Fruit fly (Drosophila melanogaster) whole organism, embryonic: Measurements from ENCODE around the gene RpS9.

Source experiments
- ATbp ChIP-seq: fragments of 200-800 bp; sonication (Bioruptor generic); optimal IDR thresholded peaks from 2 replicates; lab custom pipeline; 2017; ENCODE audit warnings: missing biosample characterization, mild to moderate bottlenecking, missing genetic modification characterization, missing genetic modification reagents
- Adf1 ChIP-seq: fragments of 200-800 bp; sonication (Bioruptor generic); IDR thresholded peaks from 2 replicates; pipeline ENCODE4 v1.3.6; 2022; ENCODE audit warnings: missing biosample characterization, missing genetic modification characterization
- CG11093 ChIP-seq: fragments of 200-800 bp; sonication (Bioruptor generic); IDR thresholded peaks from 3 replicates; pipeline ENCODE4 v1.3.6; 2022; ENCODE audit warnings: missing biosample characterization, missing genetic modification characterization
- CG12104 ChIP-seq: fragments of 200-800 bp; sonication (Bioruptor generic); optimal IDR thresholded peaks from 3 replicates; lab custom pipeline; 2016; ENCODE audit warnings: missing biosample characterization, missing genetic modification characterization
- CG1233 ChIP-seq: fragments of 200-800 bp; sonication (Bioruptor generic); optimal IDR thresholded peaks from 4 replicates; lab custom pipeline; 2018; ENCODE audit warnings: missing biosample characterization, mild to moderate bottlenecking, missing genetic modification characterization
- CG12744 ChIP-seq: fragments of 200-800 bp; sonication (Bioruptor generic); optimal IDR thresholded peaks from 2 replicates; lab custom pipeline; 2016; ENCODE audit warnings: missing biosample characterization, missing genetic modification characterization
- CG15073 ChIP-seq: fragments of 200-800 bp; sonication (Bioruptor generic); optimal IDR thresholded peaks from 2 replicates; lab custom pipeline; 2016; ENCODE audit warnings: missing biosample characterization, missing genetic modification characterization
- CG15601 ChIP-seq: fragments of 200-800 bp; sonication (Bioruptor generic); optimal IDR thresholded peaks from 3 replicates; lab custom pipeline; 2019; ENCODE audit warnings: missing biosample characterization, mild to moderate bottlenecking, missing genetic modification characterization, moderate library complexity
- CG1603 ChIP-seq: fragments of 200-800 bp; sonication (Bioruptor generic); optimal IDR thresholded peaks from 2 replicates; lab custom pipeline; 2019; ENCODE audit warnings: missing biosample characterization, mild to moderate bottlenecking, missing genetic modification characterization, moderate library complexity
- CG18011 ChIP-seq: fragments of 200-800 bp; sonication (Bioruptor generic); optimal IDR thresholded peaks from 2 replicates; lab custom pipeline; 2017; ENCODE audit warnings: missing biosample characterization, missing genetic modification characterization, mild to moderate bottlenecking, moderate library complexity, missing genotype
- CG18262 ChIP-seq: fragments of 200-800 bp; optimal IDR thresholded peaks from 3 replicates; lab custom pipeline; 2019; ENCODE audit warnings: missing biosample characterization, mild to moderate bottlenecking, missing genetic modification characterization, moderate library complexity
- CG2889 ChIP-seq: fragments of 200-800 bp; sonication (Bioruptor generic); IDR thresholded peaks from 3 replicates; pipeline ENCODE4 v1.3.6; 2022; ENCODE audit warnings: missing biosample characterization, missing genetic modification characterization
- CG32532 ChIP-seq: fragments of 200-800 bp; sonication (Bioruptor generic); IDR thresholded peaks from 2 replicates; pipeline ENCODE4 v1.3.6; 2022; ENCODE audit warnings: missing biosample characterization, missing genetic modification characterization
- CG34224 ChIP-seq: fragments of 200-800 bp; sonication (Bioruptor generic); IDR thresholded peaks from 3 replicates; pipeline ENCODE4 v1.3.6; 2022; ENCODE audit warnings: missing biosample characterization, missing genetic modification characterization; ENCODE audit not compliant: partially characterized antibody
- CG34422 ChIP-seq: fragments of 200-800 bp; sonication (Bioruptor generic); IDR thresholded peaks from 3 replicates; pipeline ENCODE4 v1.3.6; 2022; ENCODE audit warnings: missing biosample characterization, missing genetic modification characterization
- CG3726 ChIP-seq: fragments of 200-800 bp; sonication (Bioruptor generic); IDR thresholded peaks from 3 replicates; pipeline ENCODE4, ENCODE4 v1.3.6; 2022; ENCODE audit warnings: missing biosample characterization, missing genetic modification characterization
- CG4404 ChIP-seq: fragments of 200-800 bp; sonication (Bioruptor generic); IDR thresholded peaks from 2 replicates; pipeline ENCODE4 v1.3.6; 2022; ENCODE audit warnings: missing biosample characterization, missing genetic modification characterization
- CG4730 ChIP-seq: fragments of 200-800 bp; sonication (Bioruptor generic); IDR thresholded peaks from 2 replicates; pipeline ENCODE4 v1.3.6; 2022; ENCODE audit warnings: missing biosample characterization, missing genetic modification characterization
- CG5953 ChIP-seq: fragments of 200-800 bp; sonication (Bioruptor generic); IDR thresholded peaks from 2 replicates; pipeline ENCODE4 v1.3.6; 2022; ENCODE audit warnings: missing biosample characterization, missing genetic modification characterization
- CG6272 ChIP-seq: fragments of 200-800 bp; sonication (Bioruptor generic); IDR thresholded peaks from 2 replicates; pipeline ENCODE4 v1.3.6; 2022; ENCODE audit warnings: missing biosample characterization, missing genetic modification characterization
- CG6683 ChIP-seq: fragments of 200-800 bp; sonication (Bioruptor generic); optimal IDR thresholded peaks from 2 replicates; lab custom pipeline; 2017; ENCODE audit warnings: missing biosample characterization, mild to moderate bottlenecking, missing genetic modification characterization, missing genetic modification reagents
- CG7556 ChIP-seq: fragments of 200-800 bp; sonication (Bioruptor generic); optimal IDR thresholded peaks from 2 replicates; lab custom pipeline; 2017; ENCODE audit warnings: missing biosample characterization, mild to moderate bottlenecking, missing genetic modification characterization
- CG7786 ChIP-seq: fragments of 200-800 bp; sonication (Bioruptor generic); optimal IDR thresholded peaks from 2 replicates; lab custom pipeline; 2016; ENCODE audit warnings: missing biosample characterization, missing genetic modification characterization
- CG9797 ChIP-seq: fragments of 200-800 bp; sonication (Bioruptor generic); optimal IDR thresholded peaks from 3 replicates; lab custom pipeline; 2018; ENCODE audit warnings: missing biosample characterization, mild to moderate bottlenecking, missing genetic modification characterization
- CrebB ChIP-seq: fragments of 200-800 bp; sonication (Bioruptor generic); optimal IDR thresholded peaks from 3 replicates; lab custom pipeline; 2018; ENCODE audit warnings: missing biosample characterization, mild to moderate bottlenecking, missing genetic modification characterization
- Doc2 ChIP-seq: fragments of 200-800 bp; sonication (Bioruptor generic); IDR thresholded peaks from 2 replicates; pipeline ENCODE4 v1.3.6; 2022; ENCODE audit warnings: missing biosample characterization, missing genetic modification characterization
- HmgZ ChIP-seq: fragments of 200-800 bp; sonication (Bioruptor generic); optimal IDR thresholded peaks from 2 replicates; lab custom pipeline; 2018; ENCODE audit warnings: missing biosample characterization, mild to moderate bottlenecking, missing genetic modification characterization
- Lim3 ChIP-seq: fragments of 200-800 bp; sonication (Bioruptor generic); IDR thresholded peaks from 2 replicates; pipeline ENCODE4 v1.3.6; 2022; ENCODE audit warnings: missing biosample characterization, missing genetic modification characterization
- Mrtf ChIP-seq: fragments of 200-800 bp; sonication (Bioruptor generic); IDR thresholded peaks from 3 replicates; pipeline ENCODE4 v1.3.6; 2022; ENCODE audit warnings: missing biosample characterization, missing genetic modification characterization
- NFAT ChIP-seq: fragments of 200-800 bp; sonication (Bioruptor generic); IDR thresholded peaks from 2 replicates; pipeline ENCODE4 v1.3.6; 2022; ENCODE audit warnings: missing biosample characterization, missing genetic modification characterization
- NfI ChIP-seq: fragments of 200-800 bp; sonication (Bioruptor generic); optimal IDR thresholded peaks from 3 replicates; lab custom pipeline; 2018; ENCODE audit warnings: missing biosample characterization, mild to moderate bottlenecking, missing genetic modification characterization, moderate library complexity
- Stat92E ChIP-seq, 3 experiments: fragments of >200 bp in 2 of 3; fragments of 200-800 bp in 1 of 3; sonication (Bioruptor generic) in 1 of 3; optimal IDR thresholded peaks; 2 replicates each; lab custom pipeline; 2017 to 2019; ENCODE audit warnings: missing biosample characterization in 3 of 3, missing genetic modification characterization in 3 of 3, mild to moderate bottlenecking in 1 of 3, moderate library complexity in 1 of 3
- Usf ChIP-seq: fragments of 200-800 bp; sonication (Bioruptor generic); optimal IDR thresholded peaks from 2 replicates; lab custom pipeline; 2017; ENCODE audit warnings: missing genotype, missing biosample characterization, missing genetic modification characterization
- YL-1 ChIP-seq: fragments of 200-800 bp; sonication (Bioruptor generic); optimal IDR thresholded peaks from 3 replicates; lab custom pipeline; 2017; ENCODE audit warnings: missing biosample characterization, mild to moderate bottlenecking, missing genetic modification characterization
- ac ChIP-seq: fragments of 200-800 bp; sonication (Bioruptor generic); optimal IDR thresholded peaks from 3 replicates; lab custom pipeline; 2017; ENCODE audit warnings: missing biosample characterization, mild to moderate bottlenecking, missing genetic modification characterization
- corto ChIP-seq: fragments of 200-800 bp; sonication (Bioruptor generic); optimal IDR thresholded peaks from 2 replicates; lab custom pipeline; 2016; ENCODE audit warnings: missing biosample characterization, mild to moderate bottlenecking, missing genetic modification characterization, moderate library complexity
- dimm ChIP-seq: fragments of 200-800 bp; sonication (Bioruptor generic); IDR thresholded peaks from 2 replicates; pipeline ENCODE4 v1.3.6; 2022; ENCODE audit warnings: missing biosample characterization, missing genetic modification characterization
- dmrt11E ChIP-seq: fragments of 200-800 bp; sonication (Bioruptor generic); optimal IDR thresholded peaks from 3 replicates; lab custom pipeline; 2018; ENCODE audit warnings: missing biosample characterization, mild to moderate bottlenecking, missing genetic modification characterization, moderate library complexity
- eve ChIP-seq, 2 experiments: fragments of >200 bp; optimal IDR thresholded peaks; 2 replicates each; lab custom pipeline; 2017; ENCODE audit warnings: missing biosample characterization in 2 of 2, missing genetic modification characterization in 2 of 2
- fd3F ChIP-seq: fragments of 200-800 bp; sonication (Bioruptor generic); optimal IDR thresholded peaks from 2 replicates; lab custom pipeline; 2018; ENCODE audit warnings: missing biosample characterization, mild to moderate bottlenecking, missing genetic modification characterization, moderate library complexity
- ftz-f1 ChIP-seq: fragments of 200-800 bp; sonication (Bioruptor generic); optimal IDR thresholded peaks from 2 replicates; lab custom pipeline; 2016; ENCODE audit warnings: missing biosample characterization, missing genetic modification characterization
- gem ChIP-seq: fragments of 200-800 bp; sonication (Bioruptor generic); optimal IDR thresholded peaks from 2 replicates; lab custom pipeline; 2019; ENCODE audit warnings: missing biosample characterization, mild to moderate bottlenecking, missing genetic modification characterization, moderate library complexity
- grn ChIP-seq: fragments of 200-800 bp; sonication (Bioruptor generic); optimal IDR thresholded peaks from 3 replicates; lab custom pipeline; 2017; ENCODE audit warnings: missing biosample characterization, missing genetic modification characterization
- gsb ChIP-seq: fragments of 200-800 bp; sonication (Bioruptor generic); IDR thresholded peaks from 2 replicates; pipeline ENCODE4 v1.3.6; 2022; ENCODE audit warnings: missing biosample characterization, missing genetic modification characterization
- hbn ChIP-seq: fragments of 200-800 bp; sonication (Bioruptor generic); IDR thresholded peaks from 2 replicates; pipeline ENCODE4 v1.3.6; 2022; ENCODE audit warnings: missing biosample characterization, missing genetic modification characterization; ENCODE audit not compliant: partially characterized antibody
- ken ChIP-seq: fragments of 200-800 bp; sonication (Bioruptor generic); IDR thresholded peaks from 3 replicates; pipeline ENCODE4 v1.3.6; 2022; ENCODE audit warnings: missing biosample characterization, missing genetic modification characterization
- lbe ChIP-seq: fragments of 200-800 bp; sonication (Bioruptor generic); optimal IDR thresholded peaks from 2 replicates; lab custom pipeline; 2016; ENCODE audit warnings: missing biosample characterization, mild to moderate bottlenecking, missing genetic modification characterization
- nerfin-1 ChIP-seq: fragments of 200-800 bp; sonication (Bioruptor generic); optimal IDR thresholded peaks from 3 replicates; lab custom pipeline; 2019; ENCODE audit warnings: missing biosample characterization, mild to moderate bottlenecking, missing genetic modification characterization, moderate library complexity
- pzg ChIP-seq: fragments of 200-800 bp; sonication (Bioruptor generic); optimal IDR thresholded peaks from 3 replicates; lab custom pipeline; 2018; ENCODE audit warnings: missing biosample characterization, mild to moderate bottlenecking, missing genetic modification characterization, moderate library complexity
- sens ChIP-seq: fragments of 200-800 bp; sonication (Bioruptor generic); peaks from one replicate; lab custom pipeline; 2016; ENCODE audit warnings: missing biosample characterization, missing genetic modification characterization

Gene RpS9

dm6 chr3L:9461670-9462246, 49.6 kb downstream of the RpS9 start (continued):
- peak; percentile 70 for TF ChIP-seq grn (GFP tag; lab: Kevin White, UChicago)
- no peak for TF ChIP-seq CG9797
- TF ChIP-seq dmrt11E (tag; lab: Kevin White, UChicago) = peak; percentile 42
- TF ChIP-seq hbn = no peak
- peak; percentile 54; the same call in 1 of the 3 replicates for TF ChIP-seq ken (GFP tag; lab: Robert Waterston, UW)
- TF ChIP-seq ac (GFP tag; lab: Kevin White, UChicago) = peak; percentile 29
- peak; percentile 57; the same call in 1 of the 3 replicates for TF ChIP-seq Mrtf (GFP tag; lab: Robert Waterston, UW)
- no peak for TF ChIP-seq CG18011 (GFP tag; lab: Kevin White, UChicago)
- no peak for TF ChIP-seq eve (GFP tag; optimal IDR thresholded peaks at IDR 0.05; lab: Kevin White, UChicago)
- no peak for TF ChIP-seq Lim3 (GFP tag; lab: Robert Waterston, UW)
- TF ChIP-seq CG34224 = 0 out of 3 replicates have a peak, but pooled peaks have one; percentile 26
- peak; percentile 58; the same call in 1 of the 2 replicates for TF ChIP-seq CG5953 (GFP tag; lab: Robert Waterston, UW)
- no peak for TF ChIP-seq CG4730 (GFP tag; lab: Robert Waterston, UW)
- no peak for TF ChIP-seq lbe (GFP tag; lab: Kevin White, UChicago)
- TF ChIP-seq CG6272 (GFP tag; lab: Robert Waterston, UW) = peak; percentile 39; the same call in 1 of the 2 replicates
- TF ChIP-seq CG1233 = no peak
- TF ChIP-seq gsb (GFP tag; lab: Robert Waterston, UW) = no peak
- TF ChIP-seq gem (tag; lab: Kevin White, UChicago) = peak; percentile 18
- no peak for TF ChIP-seq Adf1 (GFP tag; lab: Robert Waterston, UW)
- TF ChIP-seq fd3F (GFP tag; lab: Kevin White, UChicago) = no peak
- no peak for TF ChIP-seq CG15073
- TF ChIP-seq CG4404 (GFP tag; lab: Robert Waterston, UW) = no peak
- no peak for TF ChIP-seq dimm (GFP tag; lab: Robert Waterston, UW)
- peak; percentile 79 for TF ChIP-seq CG1603
- TF ChIP-seq CG7556 (GFP tag; lab: Kevin White, UChicago) = no peak
- TF ChIP-seq Usf = peak; percentile 8
- no peak for TF ChIP-seq CG3726 (GFP tag; lab: Robert Waterston, UW)
- peak; percentile 41; the same call in 1 of the 3 replicates for TF ChIP-seq CG34422 (GFP tag; lab: Robert Waterston, UW)
- peak; percentile 87 for TF ChIP-seq sens (GFP tag; lab: Kevin White, UChicago)
- TF ChIP-seq CrebB = no peak
- TF ChIP-seq corto (GFP tag; lab: Kevin White, UChicago) = no peak
- peak; percentile 47 for TF ChIP-seq NFAT (GFP tag; lab: Robert Waterston, UW)
- peak; percentile 43 for TF ChIP-seq NfI
- no peak for TF ChIP-seq pzg (GFP tag; lab: Kevin White, UChicago)
- peak; percentile 49 for TF ChIP-seq nerfin-1 (tag; lab: Kevin White, UChicago)
- no peak for TF ChIP-seq CG15601 (tag; lab: Kevin White, UChicago)
- no peak for TF ChIP-seq CG12744 (GFP tag; lab: Kevin White, UChicago)
- no peak for TF ChIP-seq CG12104 (GFP tag; lab: Kevin White, UChicago)
- TF ChIP-seq HmgZ (tag; lab: Kevin White, UChicago) = peak; percentile 19
- no peak for TF ChIP-seq ATbp (GFP tag; lab: Kevin White, UChicago)
- peak; percentile 54 for TF ChIP-seq ftz-f1
- TF ChIP-seq CG32532 = peak; percentile 62
- no peak for TF ChIP-seq Stat92E (GFP tag; optimal IDR thresholded peaks at IDR 0.05; lab: Kevin White, UChicago)
- no peak for TF ChIP-seq YL-1
- TF ChIP-seq Doc2 (GFP tag; lab: Robert Waterston, UW) = no peak
- peak; percentile 45; the same call in 1 of the 3 replicates for TF ChIP-seq CG2889 (GFP tag; lab: Robert Waterston, UW)
- no peak for TF ChIP-seq CG11093 (GFP tag; lab: Robert Waterston, UW)
- TF ChIP-seq CG6683 (GFP tag; lab: Kevin White, UChicago) = no peak
- TF ChIP-seq CG18262 (tag; lab: Kevin White, UChicago) = no peak
- peak; percentile 27 for TF ChIP-seq CG7786 (GFP tag; lab: Kevin White, UChicago)
